Worm (Caenorhabditis elegans): ENCODE data around the gene algn-6.
A peak's percentile ranks its signal among the peaks of the same experiment; 100 is the strongest.

The algn-6 gene

DNA sequence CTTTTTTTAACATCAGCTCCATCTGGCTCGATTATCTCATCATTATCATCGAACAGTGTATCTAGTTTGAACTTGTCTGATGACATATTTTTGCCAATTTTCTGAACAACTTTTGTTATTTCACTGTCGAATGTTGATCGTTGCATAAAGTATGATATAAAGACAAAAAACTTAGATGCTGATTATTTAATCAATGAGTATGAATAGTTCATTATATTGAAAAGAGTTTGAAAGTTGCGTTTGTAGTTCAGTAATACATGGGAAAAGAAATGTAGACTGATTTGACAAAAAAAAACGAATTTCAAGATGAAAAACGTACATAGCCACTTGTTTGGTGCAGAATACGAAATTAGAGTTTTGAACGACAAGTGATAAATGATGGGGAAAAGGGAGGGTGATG, 17.1 kb upstream of the algn-6 start, which contains the start of gene hda-2:
Gene hda-2 (minus strand): TSS at position 101 of the 400 bp plus-strand sequence.
- no peak for TF ChIP-seq tra-4 (tag; optimal IDR thresholded peaks at IDR 0.05)
- no peak for TF ChIP-seq B0310.2 (tag; optimal IDR thresholded peaks at IDR 0.05)
- no peak for TF ChIP-seq ets-7 (tag; optimal IDR thresholded peaks at IDR 0.05)
- no peak for TF ChIP-seq ama-1 (optimal IDR thresholded peaks at IDR 0.05)
- TF ChIP-seq scrt-1 (GFP tag; IDR thresholded peaks at IDR 0.05) = no peak
- TF ChIP-seq aly-1 (tag; optimal IDR thresholded peaks at IDR 0.05) = no peak
- no peak for TF ChIP-seq hnd-1 (tag; optimal IDR thresholded peaks at IDR 0.05)
- TF ChIP-seq F13C5.2 (tag; optimal IDR thresholded peaks at IDR 0.05) = no peak
- no peak for TF ChIP-seq flt-1 (GFP tag; IDR thresholded peaks at IDR 0.05)
- TF ChIP-seq pes-1 (GFP tag; IDR thresholded peaks at IDR 0.05) = no peak
- TF ChIP-seq ceh-13 (GFP tag; optimal IDR thresholded peaks at IDR 0.05) = no peak
- TF ChIP-seq hmg-4 (GFP tag; optimal IDR thresholded peaks at IDR 0.05) = no peak
- TF ChIP-seq sea-1 (GFP tag; conservative IDR thresholded peaks at IDR 0.05) = no peak
- no peak for TF ChIP-seq ceh-36 (tag; optimal IDR thresholded peaks at IDR 0.05)
- TF ChIP-seq hmbx-1 (tag; optimal IDR thresholded peaks at IDR 0.05) = no peak
- no peak for TF ChIP-seq tbx-11 (GFP tag; IDR thresholded peaks at IDR 0.05)
- no peak for TF ChIP-seq tbx-37 (GFP tag; conservative IDR thresholded peaks at IDR 0.05)

DNA sequence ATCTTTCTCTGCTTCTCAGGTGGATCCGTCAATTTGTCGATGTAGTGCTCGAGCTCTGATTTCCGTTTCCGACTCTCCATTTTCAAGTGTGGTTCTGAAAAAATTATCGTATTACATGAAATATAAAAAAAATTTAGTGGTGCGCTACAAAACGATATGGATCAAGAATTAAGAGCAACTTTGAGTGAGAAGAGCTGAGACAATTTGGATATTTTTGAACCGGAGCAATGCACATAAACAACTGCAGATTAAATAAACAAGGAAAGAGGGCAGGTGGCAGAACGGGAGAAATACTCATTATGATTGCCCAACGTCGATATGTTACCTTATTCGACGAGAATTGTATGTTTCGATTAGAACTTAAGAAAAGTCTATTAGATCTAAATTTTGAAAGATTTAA, 11.9 kb upstream of the algn-6 start, which contains the start of gene swsn-7:
Gene swsn-7 (minus strand): TSS at position 101 of the 400 bp plus-strand sequence.
- TF ChIP-seq B0310.2 (tag; optimal IDR thresholded peaks at IDR 0.05) = no peak
- no peak for TF ChIP-seq ceh-36 (tag; optimal IDR thresholded peaks at IDR 0.05)
- no peak for TF ChIP-seq ceh-13 (GFP tag; optimal IDR thresholded peaks at IDR 0.05)

DNA sequence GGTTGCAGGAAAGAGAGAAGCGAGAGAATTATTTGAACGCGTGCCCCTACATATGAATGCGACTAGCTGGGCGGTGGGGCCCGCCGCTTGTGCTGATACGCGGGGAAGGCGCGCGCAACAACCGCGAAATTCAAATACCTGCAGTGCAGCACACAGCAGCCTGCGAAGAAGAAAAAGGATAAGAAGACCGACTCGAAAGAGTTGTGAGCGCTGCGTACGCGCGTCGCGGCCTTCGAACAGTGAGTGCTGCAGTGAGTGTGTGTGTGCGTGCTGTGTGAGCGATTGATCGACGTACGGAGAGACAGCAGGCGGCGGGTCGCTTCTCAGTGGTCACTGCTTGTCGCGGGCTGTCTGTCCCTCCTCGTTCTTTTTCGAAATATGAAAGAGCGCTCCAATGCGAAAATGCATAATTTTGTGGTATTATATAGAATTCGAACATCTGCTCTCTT, 11.3 kb upstream of the algn-6 start:
- TF ChIP-seq F13C5.2 (tag; optimal IDR thresholded peaks at IDR 0.05) = peak; percentile 63
- TF ChIP-seq B0310.2 (tag; optimal IDR thresholded peaks at IDR 0.05) = peak; percentile 26
- TF ChIP-seq ets-7 (tag; optimal IDR thresholded peaks at IDR 0.05) = peak; percentile 35
- peak; percentile 24; the same call in 1 of the 2 replicates for TF ChIP-seq pes-1 (GFP tag; IDR thresholded peaks at IDR 0.05)
- no peak for TF ChIP-seq tbx-11 (GFP tag; IDR thresholded peaks at IDR 0.05)
- no peak for TF ChIP-seq ceh-36 (tag; optimal IDR thresholded peaks at IDR 0.05)
- TF ChIP-seq hmbx-1 (tag; optimal IDR thresholded peaks at IDR 0.05) = no peak
- TF ChIP-seq tbx-37 (GFP tag; conservative IDR thresholded peaks at IDR 0.05) = no peak
- TF ChIP-seq hmg-4 (GFP tag; optimal IDR thresholded peaks at IDR 0.05) = peak; percentile 95
- no peak for TF ChIP-seq ama-1 (optimal IDR thresholded peaks at IDR 0.05)
- TF ChIP-seq sea-1 (GFP tag; conservative IDR thresholded peaks at IDR 0.05) = no peak; the same call in 1 of the 2 replicates
- peak; percentile 80 for TF ChIP-seq aly-1 (tag; optimal IDR thresholded peaks at IDR 0.05)
- peak; percentile 59; the same call in 1 of the 2 replicates for TF ChIP-seq scrt-1 (GFP tag; IDR thresholded peaks at IDR 0.05)
- TF ChIP-seq tra-4 (tag; optimal IDR thresholded peaks at IDR 0.05) = no peak
- TF ChIP-seq hnd-1 (tag; optimal IDR thresholded peaks at IDR 0.05) = no peak
- TF ChIP-seq ceh-13 (GFP tag; optimal IDR thresholded peaks at IDR 0.05) = no peak
- no peak for TF ChIP-seq flt-1 (GFP tag; IDR thresholded peaks at IDR 0.05)

DNA sequence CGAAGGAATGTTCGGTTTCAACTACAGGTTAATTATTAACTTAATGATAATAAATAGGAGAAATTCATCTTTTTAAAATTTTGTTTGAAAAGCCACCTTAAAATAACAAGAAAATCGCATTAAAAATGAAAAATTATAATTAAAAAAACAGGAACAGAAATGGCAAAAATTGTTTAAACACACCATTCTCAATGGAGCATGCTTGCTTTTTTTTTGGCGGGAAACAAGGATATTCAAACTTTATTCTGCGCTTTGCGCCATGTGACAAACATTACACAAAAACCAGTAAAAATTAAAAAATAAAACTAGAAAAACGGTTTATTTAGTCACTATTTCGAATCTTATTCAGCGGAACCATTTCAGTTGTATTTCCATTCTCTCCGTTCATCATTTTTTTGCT, 10.9 kb upstream of the algn-6 start:
- TF ChIP-seq tbx-11 (GFP tag; IDR thresholded peaks at IDR 0.05) (no peak), B0310.2 (tag; optimal IDR thresholded peaks at IDR 0.05) (no peak), aly-1 (tag; optimal IDR thresholded peaks at IDR 0.05) (no peak), tbx-37 (GFP tag; conservative IDR thresholded peaks at IDR 0.05) (no peak)

DNA sequence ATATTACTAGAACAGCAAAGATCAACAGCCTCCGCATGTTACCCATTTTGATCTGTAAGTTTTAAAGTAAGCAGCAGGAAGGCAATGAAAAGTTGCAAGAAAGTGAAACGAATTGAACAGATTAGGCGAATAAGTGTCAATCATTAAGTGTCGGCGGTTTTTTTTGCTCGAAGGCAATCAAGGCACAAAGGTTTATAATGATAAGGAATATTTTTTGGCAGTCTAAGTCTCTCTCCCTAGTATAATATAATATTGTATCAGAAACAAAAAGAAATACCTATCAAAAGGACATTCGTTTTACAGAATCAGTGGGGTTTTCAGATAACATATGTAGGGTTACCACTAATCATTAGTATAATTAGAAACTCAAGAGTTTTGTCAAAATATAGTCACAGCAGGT, 6.9 kb upstream of the algn-6 start, which contains the start of gene nrf-6:
Gene nrf-6 (minus strand): TSS at position 52 of the 400 bp plus-strand sequence.
- TF ChIP-seq ama-1 (optimal IDR thresholded peaks at IDR 0.05) = no peak
- TF ChIP-seq hmbx-1 (tag; optimal IDR thresholded peaks at IDR 0.05) = no peak
- TF ChIP-seq tbx-11 (GFP tag; IDR thresholded peaks at IDR 0.05) = no peak
- no peak for TF ChIP-seq aly-1 (tag; optimal IDR thresholded peaks at IDR 0.05)
- no peak for TF ChIP-seq flt-1 (GFP tag; IDR thresholded peaks at IDR 0.05)
- no peak for TF ChIP-seq hmg-4 (GFP tag; optimal IDR thresholded peaks at IDR 0.05)
- no peak for TF ChIP-seq ets-7 (tag; optimal IDR thresholded peaks at IDR 0.05)
- TF ChIP-seq tbx-37 (GFP tag; conservative IDR thresholded peaks at IDR 0.05) = no peak
- no peak for TF ChIP-seq scrt-1 (GFP tag; IDR thresholded peaks at IDR 0.05)
- no peak for TF ChIP-seq sea-1 (GFP tag; conservative IDR thresholded peaks at IDR 0.05)
- no peak for TF ChIP-seq ceh-13 (GFP tag; optimal IDR thresholded peaks at IDR 0.05)
- TF ChIP-seq tra-4 (tag; optimal IDR thresholded peaks at IDR 0.05) = no peak
- TF ChIP-seq B0310.2 (tag; optimal IDR thresholded peaks at IDR 0.05) = no peak
- TF ChIP-seq ceh-36 (tag; optimal IDR thresholded peaks at IDR 0.05) = no peak

DNA sequence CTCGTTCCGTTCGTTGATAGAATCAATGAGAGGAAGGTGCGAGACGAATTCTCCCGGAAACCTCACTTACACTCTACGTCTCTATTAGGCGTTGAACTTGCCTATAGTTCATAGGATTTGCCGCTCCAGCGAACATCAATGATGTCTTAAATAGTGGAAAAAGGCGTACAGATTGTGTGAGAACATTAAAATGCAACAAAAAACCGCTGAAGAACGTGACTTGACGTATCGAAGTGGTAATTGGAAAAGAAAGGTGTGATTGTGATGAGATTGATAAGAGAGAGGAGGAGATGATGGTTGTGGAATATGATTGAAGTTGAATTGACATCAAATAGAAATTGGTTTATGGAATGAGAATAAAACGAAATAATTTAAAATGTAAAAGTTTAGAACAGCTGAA, 5.6 kb upstream of the algn-6 start:
- TF ChIP-seq hmg-4 (GFP tag; optimal IDR thresholded peaks at IDR 0.05) (no peak), tbx-11 (GFP tag; IDR thresholded peaks at IDR 0.05) (no peak), ceh-36 (tag; optimal IDR thresholded peaks at IDR 0.05) (no peak), F13C5.2 (tag; optimal IDR thresholded peaks at IDR 0.05) (no peak), flt-1 (GFP tag; IDR thresholded peaks at IDR 0.05) (no peak), pes-1 (GFP tag; IDR thresholded peaks at IDR 0.05) (no peak), B0310.2 (tag; optimal IDR thresholded peaks at IDR 0.05) (no peak), tbx-37 (GFP tag; conservative IDR thresholded peaks at IDR 0.05) (no peak), scrt-1 (GFP tag; IDR thresholded peaks at IDR 0.05) (no peak), tra-4 (tag; optimal IDR thresholded peaks at IDR 0.05) (no peak), ets-7 (tag; optimal IDR thresholded peaks at IDR 0.05) (no peak), ceh-13 (GFP tag; optimal IDR thresholded peaks at IDR 0.05) (no peak), aly-1 (tag; optimal IDR thresholded peaks at IDR 0.05) (no peak), hnd-1 (tag; optimal IDR thresholded peaks at IDR 0.05) (no peak), hmbx-1 (tag; optimal IDR thresholded peaks at IDR 0.05) (no peak), ama-1 (optimal IDR thresholded peaks at IDR 0.05) (no peak)

DNA sequence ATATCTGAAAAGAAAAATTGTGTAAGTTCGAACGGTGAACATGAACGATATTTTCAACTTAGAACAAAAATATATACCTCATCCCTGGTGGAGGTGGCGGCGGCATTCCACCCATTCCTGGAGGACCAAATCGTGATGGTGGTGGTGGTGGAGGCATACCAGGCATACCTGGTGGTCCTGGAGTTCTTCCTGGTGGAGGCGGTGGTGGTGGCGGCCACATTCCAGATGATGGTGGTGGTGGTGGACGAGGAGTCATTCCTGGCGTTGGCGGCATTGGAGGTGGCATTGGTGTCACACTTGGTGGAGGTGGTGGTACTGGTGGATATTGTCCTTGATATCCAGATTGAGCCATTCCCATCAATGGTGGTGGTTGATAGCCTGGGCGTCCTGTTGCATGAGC, 5.0 kb upstream of the algn-6 start:
- TF ChIP-seq ets-7 (tag; optimal IDR thresholded peaks at IDR 0.05) = no peak
- no peak for TF ChIP-seq ceh-36 (tag; optimal IDR thresholded peaks at IDR 0.05)
- TF ChIP-seq pes-1 (GFP tag; IDR thresholded peaks at IDR 0.05) = no peak
- TF ChIP-seq ama-1 (optimal IDR thresholded peaks at IDR 0.05) = no peak
- no peak for TF ChIP-seq tbx-37 (GFP tag; conservative IDR thresholded peaks at IDR 0.05)
- no peak for TF ChIP-seq hmg-4 (GFP tag; optimal IDR thresholded peaks at IDR 0.05)
- no peak for TF ChIP-seq tra-4 (tag; optimal IDR thresholded peaks at IDR 0.05)
- TF ChIP-seq aly-1 (tag; optimal IDR thresholded peaks at IDR 0.05) = no peak
- TF ChIP-seq F13C5.2 (tag; optimal IDR thresholded peaks at IDR 0.05) = no peak
- TF ChIP-seq hmbx-1 (tag; optimal IDR thresholded peaks at IDR 0.05) = no peak
- no peak for TF ChIP-seq flt-1 (GFP tag; IDR thresholded peaks at IDR 0.05)
- TF ChIP-seq hnd-1 (tag; optimal IDR thresholded peaks at IDR 0.05) = no peak
- TF ChIP-seq scrt-1 (GFP tag; IDR thresholded peaks at IDR 0.05) = no peak
- no peak for TF ChIP-seq B0310.2 (tag; optimal IDR thresholded peaks at IDR 0.05)
- TF ChIP-seq tbx-11 (GFP tag; IDR thresholded peaks at IDR 0.05) = no peak
- TF ChIP-seq ceh-13 (GFP tag; optimal IDR thresholded peaks at IDR 0.05) = no peak
- TF ChIP-seq sea-1 (GFP tag; conservative IDR thresholded peaks at IDR 0.05) = no peak

All from whole organism, early embryonic.